Fruit fly (Drosophila melanogaster): ENCODE results near the gene Nnk.
A peak's percentile ranks its signal among the peaks of the same experiment; 100 is the strongest.

Gene Nnk

dm6 chr3R:17789937-17790336 is 15.1 kb downstream of the Nnk start:
- TF ChIP-seq CG8632 (GFP tag; optimal IDR thresholded peaks at IDR 0.05): no peak
- peak; percentile 67 for TF ChIP-seq Eip78C (GFP tag)
- TF ChIP-seq CG11902 (GFP tag; optimal IDR thresholded peaks at IDR 0.05): no peak
- no peak for TF ChIP-seq CG6163 (GFP tag; IDR thresholded peaks at IDR 0.05)
- no peak for TF ChIP-seq OdsH (GFP tag; optimal IDR thresholded peaks at IDR 0.05)
- TF ChIP-seq CG9139 (GFP tag; optimal IDR thresholded peaks at IDR 0.05): no peak
- TF ChIP-seq CG32006 (GFP tag; optimal IDR thresholded peaks at IDR 0.05): peak; percentile 58
- no peak for TF ChIP-seq CG1621 (tag; optimal IDR thresholded peaks at IDR 0.05)
- no peak for TF ChIP-seq CG7368 (GFP tag; optimal IDR thresholded peaks at IDR 0.05)
- TF ChIP-seq CG3919 (GFP tag; optimal IDR thresholded peaks at IDR 0.05): no peak
- TF ChIP-seq vri (GFP tag; optimal IDR thresholded peaks at IDR 0.05): no peak
- TF ChIP-seq CG15336 (GFP tag; IDR thresholded peaks at IDR 0.05): peak; percentile 33; the same call in 1 of the 2 replicates
- no peak for TF ChIP-seq Blimp-1 (GFP tag; optimal IDR thresholded peaks at IDR 0.05)
- TF ChIP-seq Met (GFP tag; optimal IDR thresholded peaks at IDR 0.05): peak; percentile 4
- TF ChIP-seq net (GFP tag; optimal IDR thresholded peaks at IDR 0.05): no peak
- TF ChIP-seq Sox15 (GFP tag; optimal IDR thresholded peaks at IDR 0.05): no peak
- TF ChIP-seq CG11762 (GFP tag; optimal IDR thresholded peaks at IDR 0.05; ENCODE audit: insufficient read depth): no peak
- 0 out of 3 replicates have a peak, but pooled peaks have one; percentile 12 for TF ChIP-seq eg (GFP tag; IDR thresholded peaks at IDR 0.05)
- TF ChIP-seq svp (GFP tag): peak; percentile 74
- TF ChIP-seq CG16779 (tag; optimal IDR thresholded peaks at IDR 0.05): no peak
- TF ChIP-seq fd85E (GFP tag; optimal IDR thresholded peaks at IDR 0.05): no peak
- no peak for TF ChIP-seq CG6792 (GFP tag; optimal IDR thresholded peaks at IDR 0.05)
- no peak for TF ChIP-seq dsx (GFP tag; optimal IDR thresholded peaks at IDR 0.05; ENCODE audit: poor library complexity, severe bottlenecking)
- no peak for TF ChIP-seq CG31627 (GFP tag; optimal IDR thresholded peaks at IDR 0.05)
- TF ChIP-seq dac (GFP tag; optimal IDR thresholded peaks at IDR 0.05): no peak
- no peak for TF ChIP-seq Sox14 (GFP tag; optimal IDR thresholded peaks at IDR 0.05)
- TF ChIP-seq CG8119 (GFP tag; IDR thresholded peaks at IDR 0.05): no peak
- TF ChIP-seq CG4318 (GFP tag; optimal IDR thresholded peaks at IDR 0.05): peak; percentile 4
- TF ChIP-seq acj6 (GFP tag; optimal IDR thresholded peaks at IDR 0.05): no peak
- peak; percentile 3 for TF ChIP-seq achi (GFP tag; optimal IDR thresholded peaks at IDR 0.05)
- peak; percentile 30 for TF ChIP-seq CG6276 (GFP tag; optimal IDR thresholded peaks at IDR 0.05)
- peak; percentile 47 for TF ChIP-seq Hr4 (GFP tag; optimal IDR thresholded peaks at IDR 0.05)
- no peak for TF ChIP-seq CG6854 (GFP tag; optimal IDR thresholded peaks at IDR 0.05)
- TF ChIP-seq Ets21C (GFP tag; optimal IDR thresholded peaks at IDR 0.05): no peak
- no peak for TF ChIP-seq CG34406 (GFP tag; optimal IDR thresholded peaks at IDR 0.05)
- TF ChIP-seq CG10669 (GFP tag; optimal IDR thresholded peaks at IDR 0.05): no peak
- no peak for TF ChIP-seq Hr38 (GFP tag; optimal IDR thresholded peaks at IDR 0.05)
- TF ChIP-seq Eip93F (GFP tag; optimal IDR thresholded peaks at IDR 0.05): no peak
- peak; percentile 4 for TF ChIP-seq Eip75B (GFP tag; optimal IDR thresholded peaks at IDR 0.05)
- TF ChIP-seq Sox102F (GFP tag; optimal IDR thresholded peaks at IDR 0.05): no peak
- no peak for TF ChIP-seq pdm3 (GFP tag; optimal IDR thresholded peaks at IDR 0.05)
- TF ChIP-seq CG10631 (GFP tag; optimal IDR thresholded peaks at IDR 0.05): peak; percentile 8
- TF ChIP-seq salr (GFP tag; optimal IDR thresholded peaks at IDR 0.05): peak in 1 of 2 experiments; percentile 22

- TF ChIP-seq CG6276 (GFP tag; optimal IDR thresholded peaks at IDR 0.05) (peak; percentile 13), Eip78C (GFP tag) (peak; percentile 45), CG8119 (GFP tag; IDR thresholded peaks at IDR 0.05) (0 out of 3 replicates have a peak, but pooled peaks have one; percentile 34), CG32006 (GFP tag; optimal IDR thresholded peaks at IDR 0.05) (peak; percentile 45), ss (GFP tag; optimal IDR thresholded peaks at IDR 0.05) (no peak), eg (GFP tag; IDR thresholded peaks at IDR 0.05) (peak; percentile 38; the same call in 1 of the 3 replicates), CG3032 (tag; optimal IDR thresholded peaks at IDR 0.05) (no peak), CG15336 (GFP tag; IDR thresholded peaks at IDR 0.05) (peak; percentile 50; the same call in 1 of the 2 replicates)
Measured at dm6 chr3R:17787780-17788179, 17.3 kb downstream of the Nnk start.
